Worm (Caenorhabditis elegans) whole organism, young adult: Measurements from ENCODE around the gene smc-5.
A peak's percentile ranks its signal among the peaks of the same experiment; 100 is the strongest.

Source experiments
- B0035.1 ChIP-seq: sonication (generic microtip); optimal IDR thresholded peaks from 2 replicates; lab custom pipeline; 2016; ENCODE audit warnings: missing genetic modification characterization, mild to moderate bottlenecking, missing compliant biosample characterization, missing genotype, missing genetic modification reagents
- B0336.3 ChIP-seq: fragments of 200-800 bp; sonication (Bioruptor generic); IDR thresholded peaks from 2 replicates; pipeline ENCODE4 v1.3.6; 2022; ENCODE audit warnings: missing genetic modification characterization, missing compliant biosample characterization
- C06A6.2 ChIP-seq: fragments of 200-800 bp; sonication (Bioruptor generic); conservative IDR thresholded peaks from 2 replicates; pipeline ENCODE4 v1.3.6; 2022; ENCODE audit warnings: missing genetic modification characterization, missing compliant biosample characterization
- F10E7.11 ChIP-seq: sonication (generic microtip); optimal IDR thresholded peaks from 2 replicates; lab custom pipeline; 2017; ENCODE audit warnings: mild to moderate bottlenecking, missing genetic modification characterization, moderate library complexity, missing compliant biosample characterization
- F22D6.2 ChIP-seq: sonication (generic microtip); optimal IDR thresholded peaks from 2 replicates; lab custom pipeline; 2016; ENCODE audit warnings: mild to moderate bottlenecking, missing genetic modification characterization, missing compliant biosample characterization
- F39B2.1 ChIP-seq: fragments of 200-800 bp; sonication (Bioruptor generic); IDR thresholded peaks from 2 replicates; pipeline ENCODE4 v1.3.6; 2022; ENCODE audit warnings: missing genetic modification reagents, missing genetic modification characterization, missing compliant biosample characterization
- F52B5.7 ChIP-seq: sonication (generic microtip); optimal IDR thresholded peaks from 2 replicates; lab custom pipeline; 2016; ENCODE audit warnings: mild to moderate bottlenecking, missing genetic modification characterization, missing compliant biosample characterization
- F55B11.4 ChIP-seq: sonication (generic microtip); optimal IDR thresholded peaks from 2 replicates; lab custom pipeline; 2016; ENCODE audit warnings: missing compliant biosample characterization, missing genetic modification characterization, borderline replicate concordance; ENCODE audit not compliant: insufficient read depth
- K12H6.12 ChIP-seq: fragments of 200-800 bp; sonication (Bioruptor generic); optimal IDR thresholded peaks from 2 replicates; lab custom pipeline; 2018; ENCODE audit warnings: mild to moderate bottlenecking, missing genetic modification characterization, missing compliant biosample characterization
- T26A5.8 ChIP-seq: sonication (generic microtip); optimal IDR thresholded peaks from 2 replicates; lab custom pipeline; 2016; ENCODE audit warnings: missing genetic modification characterization, missing compliant biosample characterization
- Y79H2A.3 ChIP-seq: fragments of 200-800 bp; sonication (Bioruptor generic); conservative IDR thresholded peaks from 2 replicates; pipeline ENCODE4 v1.3.6; 2022; ENCODE audit warnings: missing genetic modification reagents, missing genetic modification characterization, missing compliant biosample characterization
- aptf-2 ChIP-seq: fragments of 200-800 bp; sonication (Bioruptor generic); conservative IDR thresholded peaks from 2 replicates; pipeline ENCODE4 v1.3.6; 2022; ENCODE audit warnings: missing genetic modification reagents, missing genetic modification characterization, missing compliant biosample characterization
- atf-7 ChIP-seq: sonication (generic microtip); optimal IDR thresholded peaks from 2 replicates; lab custom pipeline; 2017; ENCODE audit warnings: mild to moderate bottlenecking, missing genetic modification characterization, missing compliant biosample characterization
- athp-1 ChIP-seq: sonication (generic microtip); optimal IDR thresholded peaks from 2 replicates; lab custom pipeline; 2017; ENCODE audit warnings: mild to moderate bottlenecking, missing genetic modification characterization, missing compliant biosample characterization
- attf-3 ChIP-seq: fragments of 200-800 bp; sonication (Bioruptor generic); conservative IDR thresholded peaks from 2 replicates; pipeline ENCODE4 v1.3.6; 2022; ENCODE audit warnings: missing genetic modification reagents, missing genetic modification characterization, missing compliant biosample characterization
- ccch-3 ChIP-seq: fragments of 200-800 bp; sonication (Bioruptor generic); optimal IDR thresholded peaks from 2 replicates; lab custom pipeline; 2018; ENCODE audit warnings: mild to moderate bottlenecking, missing genetic modification characterization, missing compliant biosample characterization
- cebp-1 ChIP-seq, 2 experiments: fragments of 200-800 bp in 1 of 2; sonication (Bioruptor generic) in 1 of 2; sonication (generic microtip) in 1 of 2; IDR thresholded peaks in 1 of 2; optimal IDR thresholded peaks in 1 of 2; 2 replicates each; pipeline versions ENCODE4 v1.3.6 to Lab custom; 2017 to 2022; ENCODE audit warnings: missing compliant biosample characterization in 2 of 2, missing genetic modification characterization in 2 of 2, mild to moderate bottlenecking in 1 of 2, missing genetic modification reagents in 1 of 2, moderate library complexity in 1 of 2
- ceh-27 ChIP-seq: fragments of 200-800 bp; sonication (Bioruptor generic); optimal IDR thresholded peaks from 2 replicates; lab custom pipeline; 2018; ENCODE audit warnings: mild to moderate bottlenecking, missing genetic modification characterization, moderate library complexity, missing compliant biosample characterization
- ceh-91 ChIP-seq: fragments of 200-800 bp; sonication (Bioruptor generic); IDR thresholded peaks from 2 replicates; pipeline ENCODE4 v1.3.6; 2022; ENCODE audit warnings: missing genetic modification reagents, missing genetic modification characterization, missing compliant biosample characterization
- efl-1 ChIP-seq: fragments of 150-350 bp; optimal IDR thresholded peaks from 2 replicates; lab custom pipeline; 2014; ENCODE audit warnings: missing biosample characterization, missing genetic modification reagents, missing genetic modification characterization
- ekl-4 ChIP-seq: fragments of 200-800 bp; sonication (Bioruptor generic); IDR thresholded peaks from 2 replicates; pipeline ENCODE4 v1.3.6; 2022; ENCODE audit warnings: missing genetic modification reagents, missing genetic modification characterization, missing compliant biosample characterization
- fkh-3 ChIP-seq: sonication (generic microtip); optimal IDR thresholded peaks from 2 replicates; lab custom pipeline; 2016; ENCODE audit warnings: mild to moderate bottlenecking, missing genetic modification characterization, missing compliant biosample characterization
- hlh-12 ChIP-seq: sonication (generic microtip); optimal IDR thresholded peaks from 2 replicates; lab custom pipeline; 2016; ENCODE audit warnings: missing genetic modification characterization, missing compliant biosample characterization
- hlh-26 ChIP-seq: fragments of 200-800 bp; sonication (Bioruptor generic); conservative IDR thresholded peaks from 2 replicates; pipeline ENCODE4 v1.3.6; 2022; ENCODE audit warnings: missing genetic modification reagents, missing genetic modification characterization, missing compliant biosample characterization
- hmg-1.2 ChIP-seq: fragments of 200-800 bp; sonication (Bioruptor generic); IDR thresholded peaks from 2 replicates; pipeline ENCODE4 v1.3.6; 2022; ENCODE audit warnings: missing genetic modification reagents, missing genetic modification characterization, missing compliant biosample characterization
- lag-1 ChIP-seq: fragments of 200-800 bp; sonication (Bioruptor generic); IDR thresholded peaks from 2 replicates; pipeline ENCODE4 v1.3.6; 2022; ENCODE audit warnings: missing genetic modification reagents, missing genetic modification characterization, missing compliant biosample characterization
- let-607 ChIP-seq, 2 experiments: fragments of 200-800 bp in 1 of 2; sonication (Bioruptor generic) in 1 of 2; sonication (generic microtip) in 1 of 2; optimal IDR thresholded peaks; 2 replicates each; lab custom pipeline; 2016 to 2018; ENCODE audit warnings: mild to moderate bottlenecking in 2 of 2, missing compliant biosample characterization in 2 of 2, missing genetic modification characterization in 2 of 2, moderate library complexity in 2 of 2, missing genotype in 1 of 2
- lin-26 ChIP-seq: fragments of 200-800 bp; sonication (Bioruptor generic); IDR thresholded peaks from 2 replicates; pipeline ENCODE4 v1.3.6; 2022; ENCODE audit warnings: missing genetic modification reagents, missing genetic modification characterization, missing compliant biosample characterization
- lin-35 ChIP-seq, 3 experiments: fragments of 150-350 bp in 2 of 3; sonication (generic microtip) in 1 of 3; optimal IDR thresholded peaks; 2 replicates each; lab custom pipeline; 2014 to 2018; ENCODE audit warnings: missing biosample characterization in 3 of 3, missing genetic modification characterization in 3 of 3, missing genetic modification reagents in 3 of 3
- lin-40 ChIP-seq: sonication (generic microtip); optimal IDR thresholded peaks from 2 replicates; lab custom pipeline; 2016; ENCODE audit warnings: missing genetic modification characterization, mild to moderate bottlenecking, missing compliant biosample characterization, missing genotype, missing genetic modification reagents
- madf-3 ChIP-seq: fragments of 200-800 bp; sonication (Bioruptor generic); IDR thresholded peaks from 2 replicates; pipeline ENCODE4 v1.3.6; 2022; ENCODE audit warnings: missing genetic modification reagents, missing genetic modification characterization, missing compliant biosample characterization
- madf-6 ChIP-seq: fragments of 200-800 bp; sonication (Bioruptor generic); IDR thresholded peaks from 2 replicates; pipeline ENCODE4 v1.3.6; 2022; ENCODE audit warnings: missing genetic modification reagents, missing genetic modification characterization, missing compliant biosample characterization
- mel-28 ChIP-seq: sonication (generic microtip); optimal IDR thresholded peaks from 2 replicates; lab custom pipeline; 2016; ENCODE audit warnings: borderline replicate concordance, mild to moderate bottlenecking, missing genetic modification characterization, missing compliant biosample characterization
- nfya-1 ChIP-seq: sonication (generic microtip); optimal IDR thresholded peaks from 2 replicates; lab custom pipeline; 2017; ENCODE audit warnings: antibody characterized with exemption, missing compliant biosample characterization, missing genetic modification characterization, borderline replicate concordance; ENCODE audit not compliant: insufficient read depth
- nfyb-1 ChIP-seq: fragments of 200-800 bp; sonication (Bioruptor generic); IDR thresholded peaks from 2 replicates; pipeline ENCODE4 v1.3.6; 2022; ENCODE audit warnings: missing genetic modification reagents, missing genetic modification characterization, missing compliant biosample characterization
- nhr-27 ChIP-seq: fragments of 200-800 bp; sonication (Bioruptor generic); optimal IDR thresholded peaks from 2 replicates; lab custom pipeline; 2018; ENCODE audit warnings: mild to moderate bottlenecking, missing genetic modification characterization, moderate library complexity, missing compliant biosample characterization
- nhr-90 ChIP-seq: sonication (generic microtip); optimal IDR thresholded peaks from 2 replicates; lab custom pipeline; 2016; ENCODE audit warnings: missing genotype, mild to moderate bottlenecking, missing genetic modification characterization, missing compliant biosample characterization
- rcor-1 ChIP-seq: fragments of 200-800 bp; sonication (Bioruptor generic); IDR thresholded peaks from 2 replicates; pipeline ENCODE4 v1.3.6; 2022; ENCODE audit warnings: missing genetic modification reagents, missing genetic modification characterization, missing compliant biosample characterization
- rec-8 ChIP-seq, 2 experiments: sonication (generic microtip); optimal IDR thresholded peaks; 2 replicates each; lab custom pipeline; 2016; ENCODE audit warnings: mild to moderate bottlenecking in 2 of 2, missing genetic modification characterization in 2 of 2, missing genetic modification reagents in 2 of 2, missing genotype in 2 of 2, missing biosample characterization in 1 of 2, missing compliant biosample characterization in 1 of 2, moderate library complexity in 1 of 2
- repo-1 ChIP-seq: sonication (generic microtip); optimal IDR thresholded peaks from 2 replicates; lab custom pipeline; 2017; ENCODE audit warnings: mild to moderate bottlenecking, missing genetic modification characterization, missing compliant biosample characterization
- sea-2 ChIP-seq: fragments of 200-800 bp; sonication (Bioruptor generic); IDR thresholded peaks from 2 replicates; pipeline ENCODE4 v1.3.6; 2022; ENCODE audit warnings: missing genetic modification characterization, missing compliant biosample characterization
- snpc-4 ChIP-seq, 5 experiments: fragments of 150-350 bp in 1 of 5; sonication (generic microtip) in 4 of 5; optimal IDR thresholded peaks; 2 replicates each; lab custom pipeline; 2014 to 2018; ENCODE audit warnings: missing genetic modification characterization in 5 of 5, missing biosample characterization in 3 of 5, antibody characterized with exemption in 2 of 5, mild to moderate bottlenecking in 2 of 5, missing compliant biosample characterization in 2 of 5, missing genotype in 2 of 5, moderate library complexity in 2 of 5, missing genetic modification reagents in 1 of 5
- somi-1 ChIP-seq: fragments of 200-800 bp; sonication (Bioruptor generic); optimal IDR thresholded peaks from 2 replicates; lab custom pipeline; 2018; ENCODE audit warnings: mild to moderate bottlenecking, missing genetic modification characterization, missing compliant biosample characterization
- tbp1 ChIP-seq: fragments of 200-800 bp; sonication (Bioruptor generic); optimal IDR thresholded peaks from 2 replicates; lab custom pipeline; 2018; ENCODE audit warnings: mild to moderate bottlenecking, missing genetic modification characterization, missing compliant biosample characterization
- ztf-25 ChIP-seq: fragments of 200-800 bp; sonication (Bioruptor generic); IDR thresholded peaks from 2 replicates; pipeline ENCODE4 v1.3.6; 2022; ENCODE audit warnings: missing genetic modification reagents, missing genetic modification characterization, missing compliant biosample characterization
- ztf-28 ChIP-seq: fragments of 200-800 bp; sonication (Bioruptor generic); IDR thresholded peaks from 2 replicates; pipeline ENCODE4 v1.3.6; 2022; ENCODE audit warnings: missing genetic modification reagents, missing genetic modification characterization, missing compliant biosample characterization

Gene smc-5

DNA sequence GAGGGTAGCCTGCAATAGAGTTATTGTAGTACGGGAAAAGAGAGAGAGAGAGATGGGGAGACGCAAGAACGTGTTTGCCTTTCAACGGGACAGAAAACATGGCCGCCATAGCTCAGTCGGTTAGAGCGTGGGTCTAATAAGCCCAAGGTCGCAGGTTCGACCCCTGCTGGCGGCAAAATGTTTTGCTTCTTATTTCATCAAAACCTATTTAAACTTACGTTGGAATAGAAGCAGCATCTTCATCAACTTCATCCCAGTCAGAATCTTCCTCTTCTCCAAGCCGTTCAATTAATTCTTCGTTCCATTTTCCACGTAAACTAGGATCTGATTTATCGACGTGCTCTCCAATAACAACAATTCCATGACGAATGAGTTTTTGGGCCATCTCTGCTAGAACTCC is 29.3 kb upstream of the smc-5 start (continued):
- peak; percentile 87 for TF ChIP-seq nfyb-1 (GFP tag; lab: Robert Waterston, UW)
- peak; percentile 53 for TF ChIP-seq atf-7 (tag; lab: Kevin White, UChicago)
- peak; percentile 76 for TF ChIP-seq nhr-90 (tag; lab: Kevin White, UChicago)
- TF ChIP-seq B0035.1 (tag; lab: Kevin White, UChicago) = peak; percentile 43
- TF ChIP-seq attf-3 = peak; percentile 57; the same call in 1 of the 2 replicates
- TF ChIP-seq madf-6 = peak; percentile 77
- TF ChIP-seq ekl-4 (GFP tag; lab: Robert Waterston, UW) = peak; percentile 63; the same call in 1 of the 2 replicates
- peak in 1 of 2 experiments; percentile 77 for TF ChIP-seq rec-8 (tag; optimal IDR thresholded peaks at IDR 0.05; lab: Kevin White, UChicago)
- TF ChIP-seq lag-1 = no peak
- TF ChIP-seq hlh-12 (tag; lab: Kevin White, UChicago) = no peak
- TF ChIP-seq ztf-28 (GFP tag; lab: Robert Waterston, UW) = 0 out of 2 replicates have a peak, but pooled peaks have one; percentile 14
- peak; percentile 35; the same call in 1 of the 2 replicates for TF ChIP-seq C06A6.2
- TF ChIP-seq nhr-27 (tag; lab: Kevin White, UChicago) = peak; percentile 74
- peak; percentile 54 for TF ChIP-seq ceh-27
- TF ChIP-seq tbp1 (GFP tag; lab: Kevin White, UChicago) = peak; percentile 98
- TF ChIP-seq ccch-3 = no peak
- TF ChIP-seq snpc-4 (GFP tag; optimal IDR thresholded peaks at IDR 0.05; lab: Kevin White, UChicago) = peak; percentile 34
- TF ChIP-seq snpc-4 (tag; optimal IDR thresholded peaks at IDR 0.05; lab: Kevin White, UChicago) = peak in 3 of 4 experiments; percentile 48 to 70 (median 69)
- no peak for TF ChIP-seq F55B11.4 (tag; lab: Kevin White, UChicago)
- TF ChIP-seq Y79H2A.3 = peak; percentile 45; the same call in 1 of the 2 replicates
- peak; percentile 57 for TF ChIP-seq cebp-1 (GFP tag; IDR thresholded peaks at IDR 0.05; lab: Robert Waterston, UW)
- peak; percentile 69 for TF ChIP-seq cebp-1 (tag; optimal IDR thresholded peaks at IDR 0.05; lab: Kevin White, UChicago)
- peak; percentile 25; the same call in 1 of the 2 replicates for TF ChIP-seq ceh-91 (GFP tag; lab: Robert Waterston, UW)
- peak; percentile 90; the same call in 1 of the 2 replicates for TF ChIP-seq ztf-25 (GFP tag; lab: Robert Waterston, UW)
- peak; percentile 70 for TF ChIP-seq F52B5.7 (tag; lab: Kevin White, UChicago)
- no peak for TF ChIP-seq sea-2 (GFP tag; lab: Robert Waterston, UW)
- TF ChIP-seq lin-40 (tag; lab: Kevin White, UChicago) = peak; percentile 53
- no peak for TF ChIP-seq hlh-26 (GFP tag; lab: Robert Waterston, UW)
- no peak for TF ChIP-seq mel-28 (tag; lab: Kevin White, UChicago)
- peak; percentile 36 for TF ChIP-seq K12H6.12
- TF ChIP-seq F39B2.1 = no peak
- TF ChIP-seq nfya-1 (tag; lab: Kevin White, UChicago) = no peak
- TF ChIP-seq athp-1 (tag; lab: Kevin White, UChicago) = peak; percentile 74
- TF ChIP-seq let-607 (tag; optimal IDR thresholded peaks at IDR 0.05; lab: Kevin White, UChicago) = peak in 1 of 2 experiments; percentile 1
- no peak for TF ChIP-seq efl-1 (GFP tag; lab: Kevin White, UChicago)
- no peak for TF ChIP-seq F22D6.2 (tag; lab: Kevin White, UChicago)
- TF ChIP-seq F10E7.11 (tag; lab: Kevin White, UChicago) = peak; percentile 22
- peak in 1 of 3 experiments; percentile 48 for TF ChIP-seq lin-35 (GFP tag; optimal IDR thresholded peaks at IDR 0.05; lab: Kevin White, UChicago)
- peak; percentile 79 for TF ChIP-seq B0336.3 (GFP tag; lab: Robert Waterston, UW)
- TF ChIP-seq fkh-3 (tag; lab: Kevin White, UChicago) = no peak
- TF ChIP-seq madf-3 = no peak
- peak; percentile 66 for TF ChIP-seq hmg-1.2
- TF ChIP-seq aptf-2 (GFP tag; lab: Robert Waterston, UW) = no peak
- peak; percentile 44 for TF ChIP-seq repo-1 (tag; lab: Kevin White, UChicago)
- no peak for TF ChIP-seq somi-1 (GFP tag; lab: Kevin White, UChicago)
- TF ChIP-seq rcor-1 (GFP tag; lab: Robert Waterston, UW) = peak; percentile 65
- TF ChIP-seq T26A5.8 (tag; lab: Kevin White, UChicago) = peak; percentile 63
- TF ChIP-seq lin-26 = peak; percentile 89
